Fruit fly (Drosophila melanogaster) whole organism, embryonic: ENCODE data around the gene inaE.
A peak's percentile ranks its signal among the peaks of the same experiment; 100 is the strongest.

Source experiments
- Abd-B ChIP-seq: fragments of 200-800 bp; sonication (Bioruptor generic); optimal IDR thresholded peaks from 2 replicates; lab custom pipeline; 2018; ENCODE audit warnings: missing biosample characterization, mild to moderate bottlenecking, missing genetic modification characterization, moderate library complexity
- Bteb2 ChIP-seq: fragments of 200-800 bp; sonication (Bioruptor generic); optimal IDR thresholded peaks from 2 replicates; lab custom pipeline; 2016; ENCODE audit warnings: missing biosample characterization, missing genetic modification characterization
- CG10462 ChIP-seq: fragments of 200-800 bp; sonication (Bioruptor generic); optimal IDR thresholded peaks from 2 replicates; lab custom pipeline; 2016; ENCODE audit warnings: missing biosample characterization, missing genetic modification characterization
- CG10565 ChIP-seq: fragments of 200-800 bp; sonication (Bioruptor generic); optimal IDR thresholded peaks from 3 replicates; lab custom pipeline; 2016; ENCODE audit warnings: missing biosample characterization, mild to moderate bottlenecking, missing genetic modification characterization
- CG10959 ChIP-seq: fragments of 200-800 bp; sonication (Bioruptor generic); IDR thresholded peaks from 2 replicates; pipeline ENCODE4 v1.3.6; 2022; ENCODE audit warnings: missing biosample characterization, missing genetic modification characterization
- CG11247 ChIP-seq: fragments of 200-800 bp; sonication (Bioruptor generic); IDR thresholded peaks from 2 replicates; pipeline ENCODE4 v1.3.6; 2022; ENCODE audit warnings: missing biosample characterization, missing genetic modification characterization
- CG13624 ChIP-seq: fragments of 200-800 bp; sonication (Bioruptor generic); optimal IDR thresholded peaks from 2 replicates; lab custom pipeline; 2016; ENCODE audit warnings: missing biosample characterization, missing genetic modification characterization
- CG13775 ChIP-seq: fragments of 200-800 bp; sonication (Bioruptor generic); optimal IDR thresholded peaks from 3 replicates; lab custom pipeline; 2017; ENCODE audit warnings: missing biosample characterization, mild to moderate bottlenecking, missing genetic modification characterization
- CG14860 ChIP-seq: fragments of 200-800 bp; sonication (Bioruptor generic); IDR thresholded peaks from 3 replicates; pipeline ENCODE4 v1.3.6; 2022; ENCODE audit warnings: missing biosample characterization, missing genetic modification characterization; ENCODE audit not compliant: partially characterized antibody
- CG1529 ChIP-seq: fragments of 200-800 bp; sonication (Bioruptor generic); optimal IDR thresholded peaks from 3 replicates; lab custom pipeline; 2018; ENCODE audit warnings: missing biosample characterization, missing genetic modification characterization
- CG15479 ChIP-seq: fragments of 200-800 bp; sonication (Bioruptor generic); optimal IDR thresholded peaks from 3 replicates; lab custom pipeline; 2019; ENCODE audit warnings: missing biosample characterization, mild to moderate bottlenecking, missing genetic modification characterization, moderate library complexity
- CG15601 ChIP-seq: fragments of 200-800 bp; sonication (Bioruptor generic); optimal IDR thresholded peaks from 3 replicates; lab custom pipeline; 2019; ENCODE audit warnings: missing biosample characterization, mild to moderate bottlenecking, missing genetic modification characterization, moderate library complexity
- CG18764 ChIP-seq: fragments of 200-800 bp; sonication (Bioruptor generic); optimal IDR thresholded peaks from 3 replicates; lab custom pipeline; 2016; ENCODE audit warnings: missing biosample characterization, missing genetic modification characterization
- CG2712 ChIP-seq: fragments of 200-800 bp; optimal IDR thresholded peaks from 3 replicates; lab custom pipeline; 2019; ENCODE audit warnings: missing biosample characterization, mild to moderate bottlenecking, missing genetic modification characterization, moderate library complexity
- CG3065 ChIP-seq: fragments of 200-800 bp; sonication (Bioruptor generic); optimal IDR thresholded peaks from 2 replicates; lab custom pipeline; 2016; ENCODE audit warnings: missing biosample characterization, missing genetic modification characterization
- CG31441 ChIP-seq: fragments of 200-800 bp; sonication (Bioruptor generic); IDR thresholded peaks from 2 replicates; pipeline ENCODE4 v1.3.6; 2022; ENCODE audit warnings: missing biosample characterization, missing genetic modification characterization
- CG34376 ChIP-seq: fragments of 200-800 bp; sonication (Bioruptor generic); optimal IDR thresholded peaks from 2 replicates; lab custom pipeline; 2018; ENCODE audit warnings: missing biosample characterization, mild to moderate bottlenecking, missing genetic modification characterization
- CG3995 ChIP-seq: fragments of 200-800 bp; sonication (Bioruptor generic); optimal IDR thresholded peaks from 3 replicates; lab custom pipeline; 2016; ENCODE audit warnings: missing biosample characterization, missing genetic modification characterization
- CG43689 ChIP-seq: fragments of 200-800 bp; sonication (Bioruptor generic); IDR thresholded peaks from 2 replicates; pipeline ENCODE4 v1.3.6; 2022; ENCODE audit warnings: missing biosample characterization, missing genetic modification characterization
- CG6813 ChIP-seq: fragments of 200-800 bp; sonication (Bioruptor generic); optimal IDR thresholded peaks from 2 replicates; lab custom pipeline; 2017; ENCODE audit warnings: missing biosample characterization, missing genetic modification characterization, mild to moderate bottlenecking, moderate library complexity, missing genetic modification reagents
- CG8944 ChIP-seq: fragments of 200-800 bp; sonication (Bioruptor generic); optimal IDR thresholded peaks from 3 replicates; lab custom pipeline; 2016; ENCODE audit warnings: missing biosample characterization, missing genetic modification characterization
- CG9437 ChIP-seq: fragments of 200-800 bp; sonication (Bioruptor generic); optimal IDR thresholded peaks from 2 replicates; lab custom pipeline; 2018; ENCODE audit warnings: missing biosample characterization, mild to moderate bottlenecking, missing genetic modification characterization
- CG9932 ChIP-seq: fragments of 200-800 bp; sonication (Bioruptor generic); IDR thresholded peaks from 2 replicates; pipeline ENCODE4 v1.3.6; 2022; ENCODE audit warnings: missing biosample characterization, missing genetic modification characterization
- CHES-1-like ChIP-seq: fragments of 200-800 bp; sonication (Bioruptor generic); optimal IDR thresholded peaks from 2 replicates; lab custom pipeline; 2016; ENCODE audit warnings: missing biosample characterization, missing genetic modification characterization
- CrebB ChIP-seq: fragments of 200-800 bp; sonication (Bioruptor generic); optimal IDR thresholded peaks from 3 replicates; lab custom pipeline; 2018; ENCODE audit warnings: missing biosample characterization, mild to moderate bottlenecking, missing genetic modification characterization
- D19A ChIP-seq: fragments of 200-800 bp; optimal IDR thresholded peaks from 3 replicates; lab custom pipeline; 2019; ENCODE audit warnings: missing biosample characterization, mild to moderate bottlenecking, missing genetic modification characterization, moderate library complexity
- Dref ChIP-seq: fragments of 200-800 bp; sonication (Bioruptor generic); IDR thresholded peaks from 2 replicates; pipeline ENCODE4 v1.3.6; 2022; ENCODE audit warnings: missing biosample characterization, missing genetic modification characterization
- HLH54F ChIP-seq: fragments of 200-800 bp; sonication (Bioruptor generic); optimal IDR thresholded peaks from 3 replicates; lab custom pipeline; 2016; ENCODE audit warnings: missing biosample characterization, missing genetic modification characterization
- Lpt ChIP-seq: fragments of >200 bp; optimal IDR thresholded peaks from 2 replicates; lab custom pipeline; 2018; ENCODE audit warnings: missing biosample characterization, missing genetic modification characterization
- Mad ChIP-seq: fragments of 200-800 bp; sonication (Bioruptor generic); optimal IDR thresholded peaks from 2 replicates; lab custom pipeline; 2016; ENCODE audit warnings: missing biosample characterization, missing genetic modification characterization
- Ptx1 ChIP-seq: fragments of 200-800 bp; sonication (Bioruptor generic); IDR thresholded peaks from 2 replicates; pipeline ENCODE4 v1.3.6; 2022; ENCODE audit warnings: missing biosample characterization, missing genetic modification characterization
- Xbp1 ChIP-seq: fragments of 200-800 bp; sonication (Bioruptor generic); optimal IDR thresholded peaks from 3 replicates; lab custom pipeline; 2016; ENCODE audit warnings: missing biosample characterization, mild to moderate bottlenecking, missing genetic modification characterization
- YL-1 ChIP-seq: fragments of 200-800 bp; sonication (Bioruptor generic); optimal IDR thresholded peaks from 3 replicates; lab custom pipeline; 2017; ENCODE audit warnings: missing biosample characterization, mild to moderate bottlenecking, missing genetic modification characterization
- chm ChIP-seq: fragments of 200-800 bp; sonication (Bioruptor generic); IDR thresholded peaks from 2 replicates; pipeline ENCODE4 v1.3.6; 2022; ENCODE audit warnings: missing biosample characterization, missing genetic modification characterization
- eve ChIP-seq, 2 experiments: fragments of >200 bp; optimal IDR thresholded peaks; 2 replicates each; lab custom pipeline; 2017; ENCODE audit warnings: missing biosample characterization in 2 of 2, missing genetic modification characterization in 2 of 2
- gt ChIP-seq: fragments of 200-800 bp; sonication (Bioruptor generic); IDR thresholded peaks from 2 replicates; pipeline ENCODE4 v1.3.6; 2022; ENCODE audit warnings: missing biosample characterization, missing genetic modification characterization
- jing ChIP-seq: fragments of 200-800 bp; sonication (Bioruptor generic); optimal IDR thresholded peaks from 2 replicates; lab custom pipeline; 2018; ENCODE audit warnings: missing biosample characterization, mild to moderate bottlenecking, missing genetic modification characterization
- kah ChIP-seq: fragments of 200-800 bp; sonication (Bioruptor generic); optimal IDR thresholded peaks from 2 replicates; lab custom pipeline; 2018; ENCODE audit warnings: missing biosample characterization, mild to moderate bottlenecking, missing genetic modification characterization
- kay ChIP-seq: fragments of 200-800 bp; sonication (Bioruptor generic); optimal IDR thresholded peaks from 2 replicates; lab custom pipeline; 2016; ENCODE audit warnings: missing biosample characterization, missing genetic modification characterization
- ken ChIP-seq: fragments of 200-800 bp; sonication (Bioruptor generic); IDR thresholded peaks from 3 replicates; pipeline ENCODE4 v1.3.6; 2022; ENCODE audit warnings: missing biosample characterization, missing genetic modification characterization
- pan ChIP-seq, 4 experiments: fragments of >200 bp in 3 of 4; fragments of 200-800 bp in 1 of 4; sonication (Bioruptor generic) in 1 of 4; optimal IDR thresholded peaks in 3 of 4; IDR thresholded peaks in 1 of 4; 2 replicates each; pipeline versions ENCODE4 v1.3.6 to Lab custom; 2017 to 2022; ENCODE audit warnings: missing biosample characterization in 2 of 4, missing genetic modification characterization in 2 of 4, mixed read lengths in 1 of 4
- pfk ChIP-seq: fragments of 200-800 bp; sonication (Bioruptor generic); optimal IDR thresholded peaks from 2 replicates; lab custom pipeline; 2018; ENCODE audit warnings: missing biosample characterization, mild to moderate bottlenecking, missing genetic modification characterization, moderate library complexity
- pita ChIP-seq: fragments of 200-800 bp; sonication (Bioruptor generic); optimal IDR thresholded peaks from 2 replicates; lab custom pipeline; 2017; ENCODE audit warnings: missing biosample characterization, mild to moderate bottlenecking, missing genetic modification characterization
- pzg ChIP-seq: fragments of 200-800 bp; sonication (Bioruptor generic); optimal IDR thresholded peaks from 3 replicates; lab custom pipeline; 2018; ENCODE audit warnings: missing biosample characterization, mild to moderate bottlenecking, missing genetic modification characterization, moderate library complexity
- sr ChIP-seq: fragments of 200-800 bp; sonication (Bioruptor generic); IDR thresholded peaks from 3 replicates; pipeline ENCODE4 v1.3.6; 2022; ENCODE audit warnings: missing biosample characterization, missing genetic modification characterization
- ssp ChIP-seq: fragments of 200-800 bp; sonication (Bioruptor generic); IDR thresholded peaks from 2 replicates; pipeline ENCODE4 v1.3.6; 2022; ENCODE audit warnings: missing biosample characterization, missing genetic modification characterization
- sug ChIP-seq: fragments of 200-800 bp; optimal IDR thresholded peaks from 2 replicates; lab custom pipeline; 2019; ENCODE audit warnings: missing biosample characterization, mild to moderate bottlenecking, missing genetic modification characterization, moderate library complexity
- trh ChIP-seq: fragments of 200-800 bp; sonication (Bioruptor generic); optimal IDR thresholded peaks from 2 replicates; lab custom pipeline; 2016; ENCODE audit warnings: missing biosample characterization, missing genetic modification characterization
- wek ChIP-seq: fragments of 200-800 bp; sonication (Bioruptor generic); optimal IDR thresholded peaks from 3 replicates; lab custom pipeline; 2018; ENCODE audit warnings: missing biosample characterization, mild to moderate bottlenecking, missing genetic modification characterization, moderate library complexity
- zen2 ChIP-seq: fragments of 200-800 bp; sonication (Bioruptor generic); IDR thresholded peaks from 3 replicates; pipeline ENCODE4 v1.3.6; 2022; ENCODE audit warnings: missing biosample characterization, missing genetic modification characterization; ENCODE audit not compliant: partially characterized antibody

Gene inaE

DNA sequence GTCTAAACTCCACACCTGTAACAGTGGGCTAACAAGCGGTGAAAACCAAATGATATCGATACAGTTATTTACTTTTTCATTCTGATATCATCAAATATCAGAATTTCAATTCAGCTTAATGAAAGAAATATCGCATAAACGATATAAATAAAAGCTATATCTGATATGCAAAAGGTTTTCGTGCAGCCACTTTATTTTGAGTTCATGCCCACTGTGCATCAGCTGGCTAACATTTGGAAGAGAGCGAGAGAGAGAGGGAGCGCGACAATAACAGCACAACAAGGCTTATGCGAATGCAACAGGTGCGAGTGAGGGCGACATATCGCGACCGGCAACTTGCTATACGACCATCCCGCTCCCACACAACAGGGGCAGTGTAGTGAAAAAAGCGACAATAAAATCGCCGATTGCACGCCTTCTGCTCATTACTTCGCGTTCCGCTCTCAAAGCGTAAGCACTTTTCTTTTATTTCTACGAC, 44.1 kb upstream of the inaE start, which contains the start of gene CG11151 (continued):
- TF ChIP-seq HLH54F (GFP tag; lab: Kevin White, UChicago) (peak; percentile 97), eve (GFP tag; optimal IDR thresholded peaks at IDR 0.05; lab: Kevin White, UChicago) (peak in 1 of 2 experiments; percentile 35), CG3065 (peak; percentile 80), pan (optimal IDR thresholded peaks at IDR 0.05; lab: Kevin White, UChicago) (no peak), pan (GFP tag; optimal IDR thresholded peaks at IDR 0.05 in 1 of 2, IDR thresholded peaks at IDR 0.05 in 1 of 2) (peak in 1 of 2 experiments; percentile 97), CG10462 (GFP tag; lab: Kevin White, UChicago) (peak; percentile 92), CG11247 (peak; percentile 89), CG6813 (peak; percentile 97), CG10565 (GFP tag; lab: Kevin White, UChicago) (peak; percentile 82), Bteb2 (GFP tag; lab: Kevin White, UChicago) (peak; percentile 95), CHES-1-like (peak; percentile 98), CG13624 (GFP tag; lab: Kevin White, UChicago) (peak; percentile 95), YL-1 (GFP tag; lab: Kevin White, UChicago) (peak; percentile 88), pzg (peak; percentile 40), chm (GFP tag; lab: Robert Waterston, UW) (peak; percentile 94), jing (GFP tag; lab: Kevin White, UChicago) (peak; percentile 94), CG9437 (GFP tag; lab: Kevin White, UChicago) (peak; percentile 91), CG1529 (GFP tag; lab: Kevin White, UChicago) (peak; percentile 95), Ptx1 (GFP tag; lab: Robert Waterston, UW) (peak; percentile 96), CG43689 (peak; percentile 90), Xbp1 (GFP tag; lab: Kevin White, UChicago) (peak; percentile 97), CG13775 (GFP tag; lab: Kevin White, UChicago) (peak; percentile 95), CrebB (tag; lab: Kevin White, UChicago) (peak; percentile 96), sr (GFP tag; lab: Robert Waterston, UW) (peak; percentile 61; the same call in 1 of the 3 replicates), CG2712 (tag; lab: Kevin White, UChicago) (peak; percentile 97), Lpt (GFP tag; lab: Kevin White, UChicago) (no peak), wek (GFP tag; lab: Kevin White, UChicago) (peak; percentile 92), CG34376 (GFP tag; lab: Kevin White, UChicago) (peak; percentile 97), Mad (GFP tag; lab: Kevin White, UChicago) (peak; percentile 95), CG9932 (peak; percentile 94), kah (GFP tag; lab: Kevin White, UChicago) (peak; percentile 94), Dref (GFP tag; lab: Robert Waterston, UW) (peak; percentile 31; the same call in 1 of the 2 replicates), CG8944 (peak; percentile 96), pfk (GFP tag; lab: Kevin White, UChicago) (peak; percentile 63), gt (peak; percentile 80), CG14860 (GFP tag; lab: Robert Waterston, UW) (peak; percentile 71), CG10959 (GFP tag; lab: Robert Waterston, UW) (peak; percentile 94), pita (no peak), CG3995 (GFP tag; lab: Kevin White, UChicago) (peak; percentile 70), sug (tag; lab: Kevin White, UChicago) (peak; percentile 93), CG15479 (peak; percentile 84), ken (peak; percentile 94), CG18764 (GFP tag; lab: Kevin White, UChicago) (peak; percentile 94), CG31441 (peak; percentile 95), D19A (tag; lab: Kevin White, UChicago) (peak; percentile 94), kay (GFP tag; lab: Kevin White, UChicago) (peak; percentile 91), Abd-B (GFP tag; lab: Kevin White, UChicago) (peak; percentile 95), CG15601 (tag; lab: Kevin White, UChicago) (peak; percentile 95), trh (GFP tag; lab: Kevin White, UChicago) (peak; percentile 87), ssp (GFP tag; lab: Robert Waterston, UW) (peak; percentile 85), zen2 (no peak; the same call in 2 of the 3 replicates)
